Worm (Caenorhabditis elegans) whole organism, midembryonic: Measurements from ENCODE around the gene txbp-3.
"Not testable (repeated sequence)": the region's sequence is repeated elsewhere in the genome, so short reads cannot be mapped to it uniquely, and the experiment has no call there.

Experiments used
- T22C8.4 ChIP-seq: fragments of 200-800 bp; sonication (Bioruptor generic); IDR thresholded peaks from 2 replicates; pipeline ENCODE4 v1.3.6; 2022; ENCODE audit warnings: missing genetic modification characterization, missing compliant biosample characterization
- cog-1 ChIP-seq: sonication (generic microtip); optimal IDR thresholded peaks from 2 replicates; lab custom pipeline; 2016; ENCODE audit warnings: missing genetic modification characterization, missing compliant biosample characterization
- flt-1 ChIP-seq: fragments of 200-800 bp; sonication (Bioruptor generic); IDR thresholded peaks from 2 replicates; pipeline ENCODE4 v1.3.6; 2022; ENCODE audit warnings: missing genetic modification characterization, missing compliant biosample characterization
- klf-2 ChIP-seq: fragments of 200-800 bp; sonication (Bioruptor generic); conservative IDR thresholded peaks from 2 replicates; pipeline ENCODE4 v1.3.6; 2022; ENCODE audit warnings: missing genetic modification reagents, missing genetic modification characterization, missing compliant biosample characterization
- med-1 ChIP-seq: sonication (generic microtip); optimal IDR thresholded peaks from 2 replicates; lab custom pipeline; 2017; ENCODE audit warnings: missing genetic modification characterization, mild to moderate bottlenecking, missing compliant biosample characterization, antibody characterized with exemption, missing genetic modification reagents; ENCODE audit not compliant: insufficient read depth
- ref-1 ChIP-seq: fragments of 200-800 bp; sonication (Bioruptor generic); conservative IDR thresholded peaks from 2 replicates; pipeline ENCODE4 v1.3.6; 2022; ENCODE audit warnings: missing genetic modification reagents, missing genetic modification characterization, missing compliant biosample characterization
- tab-1 ChIP-seq: fragments of 200-800 bp; sonication (Bioruptor generic); IDR thresholded peaks from 2 replicates; pipeline ENCODE4 v1.3.6; 2022; ENCODE audit warnings: missing genetic modification characterization, missing compliant biosample characterization
- ztf-23 ChIP-seq: fragments of 200-800 bp; sonication (Bioruptor generic); IDR thresholded peaks from 2 replicates; pipeline ENCODE4 v1.3.6; 2022; ENCODE audit warnings: missing genetic modification reagents, missing genetic modification characterization, missing compliant biosample characterization
- ztf-29 ChIP-seq: fragments of 200-800 bp; sonication (Bioruptor generic); IDR thresholded peaks from 2 replicates; pipeline ENCODE4 v1.3.6; 2022; ENCODE audit warnings: missing genetic modification reagents, missing genetic modification characterization, missing compliant biosample characterization

The txbp-3 gene

ce11 chrIII:5080700-5081572, 33.7 kb upstream of the txbp-3 start:
- TF ChIP-seq ref-1 (GFP tag; lab: Robert Waterston, UW) (peak; percentile 62), ztf-29 (peak; percentile 68), ztf-23 (GFP tag; lab: Robert Waterston, UW) (peak; percentile 78), med-1 (GFP tag; lab: Kevin White, UChicago) (peak; percentile 15), cog-1 (tag; lab: Kevin White, UChicago) (peak; percentile 79), klf-2 (GFP tag; lab: Robert Waterston, UW) (peak; percentile 74), tab-1 (GFP tag; lab: Robert Waterston, UW) (peak; percentile 85), T22C8.4 (GFP tag; lab: Robert Waterston, UW) (peak; percentile 73), flt-1 (GFP tag; lab: Robert Waterston, UW) (peak; percentile 90)

DNA sequence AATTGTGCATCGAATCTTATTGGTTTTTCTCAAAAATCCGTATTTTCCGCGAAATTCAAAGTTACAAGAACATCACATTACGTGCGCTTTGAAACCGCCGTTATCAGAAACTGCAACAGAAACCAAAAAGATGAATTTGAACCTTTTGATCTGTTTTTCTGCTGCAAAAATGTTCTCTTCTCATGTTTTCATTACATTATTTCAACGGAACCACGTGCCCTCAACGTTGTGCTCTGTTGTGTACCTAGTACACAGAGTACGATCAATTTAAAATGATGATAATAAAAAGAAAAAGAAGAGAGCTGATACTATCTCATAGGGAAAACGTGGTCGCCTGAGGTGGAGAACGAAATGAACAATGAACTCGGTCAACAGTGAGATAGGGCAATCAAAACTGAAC, 30.8 kb upstream of the txbp-3 start:
- TF ChIP-seq ztf-23 (GFP tag; lab: Robert Waterston, UW) (no peak), flt-1 (GFP tag; lab: Robert Waterston, UW) (no peak), ref-1 (GFP tag; lab: Robert Waterston, UW) (no peak), tab-1 (GFP tag; lab: Robert Waterston, UW) (no peak), T22C8.4 (GFP tag; lab: Robert Waterston, UW) (no peak), cog-1 (tag; lab: Kevin White, UChicago) (no peak), klf-2 (GFP tag; lab: Robert Waterston, UW) (no peak), med-1 (GFP tag; lab: Kevin White, UChicago) (no peak), ztf-29 (no peak)

ce11 chrIII:5077150-5077814, 30.0 kb upstream of the txbp-3 start, which contains the start of gene alh-1:
Gene alh-1, plus strand, starts transcription at chrIII:5077764.
- TF ChIP-seq ztf-23 (GFP tag; lab: Robert Waterston, UW), result no peak
- TF ChIP-seq ztf-29, result no peak
- no peak for TF ChIP-seq tab-1 (GFP tag; lab: Robert Waterston, UW)
- no peak for TF ChIP-seq cog-1 (tag; lab: Kevin White, UChicago)
- no peak for TF ChIP-seq flt-1 (GFP tag; lab: Robert Waterston, UW)
- TF ChIP-seq klf-2 (GFP tag; lab: Robert Waterston, UW), result no peak
- TF ChIP-seq T22C8.4 (GFP tag; lab: Robert Waterston, UW), result no peak
- TF ChIP-seq med-1 (GFP tag; lab: Kevin White, UChicago), result no peak
- no peak for TF ChIP-seq ref-1 (GFP tag; lab: Robert Waterston, UW)

DNA sequence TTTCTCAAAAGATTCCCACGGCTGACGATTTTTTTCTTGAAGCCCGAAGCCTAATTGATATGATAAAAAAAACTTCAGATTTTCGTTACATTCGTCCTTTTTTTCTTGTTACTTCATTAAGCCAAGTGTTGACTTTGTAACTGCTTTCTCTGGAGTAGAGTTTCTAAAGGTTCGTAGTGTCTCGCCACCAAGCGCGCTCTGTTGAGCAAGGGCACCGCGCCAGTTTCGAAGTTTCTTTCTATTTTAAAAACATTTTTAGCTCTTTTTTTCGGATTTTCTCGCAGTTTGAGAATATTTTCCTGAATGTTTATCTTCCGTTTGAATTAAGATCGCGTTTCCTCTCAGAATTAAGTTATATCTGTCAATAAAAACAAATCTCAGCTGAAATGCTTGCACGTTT, 29.3 kb upstream of the txbp-3 start:
- TF ChIP-seq med-1 (GFP tag; lab: Kevin White, UChicago), result no peak
- no peak for TF ChIP-seq klf-2 (GFP tag; lab: Robert Waterston, UW)
- TF ChIP-seq flt-1 (GFP tag; lab: Robert Waterston, UW), result no peak
- no peak for TF ChIP-seq ztf-29
- TF ChIP-seq ztf-23 (GFP tag; lab: Robert Waterston, UW), result no peak
- no peak for TF ChIP-seq T22C8.4 (GFP tag; lab: Robert Waterston, UW)
- no peak for TF ChIP-seq tab-1 (GFP tag; lab: Robert Waterston, UW)
- no peak for TF ChIP-seq ref-1 (GFP tag; lab: Robert Waterston, UW)
- no peak for TF ChIP-seq cog-1 (tag; lab: Kevin White, UChicago)

DNA sequence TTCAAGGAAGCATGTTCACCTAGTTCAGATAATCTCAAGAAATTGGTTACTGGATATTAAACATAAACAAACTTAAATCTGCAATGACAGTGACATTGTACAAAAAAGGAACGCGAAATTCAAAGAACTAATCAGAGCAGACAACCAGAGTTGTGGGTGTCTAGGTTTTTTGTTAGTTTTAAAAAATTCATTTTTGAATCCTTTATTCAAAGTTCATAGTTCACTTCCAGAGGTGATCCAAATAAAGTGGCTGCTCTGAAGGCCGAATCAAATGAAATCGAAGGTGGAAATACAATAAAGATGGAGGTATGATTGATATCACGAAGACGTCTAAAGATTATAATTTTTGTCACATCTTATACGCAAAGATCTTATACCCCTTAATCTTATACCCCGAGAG, 27.1 kb upstream of the txbp-3 start, which contains the start of gene ttbk-6:
Gene ttbk-6, plus strand, starts transcription at position 301 of the 400 bp plus-strand sequence.
- TF ChIP-seq tab-1 (GFP tag; lab: Robert Waterston, UW), result no peak
- no peak for TF ChIP-seq T22C8.4 (GFP tag; lab: Robert Waterston, UW)
- TF ChIP-seq klf-2 (GFP tag; lab: Robert Waterston, UW), result no peak
- no peak for TF ChIP-seq ref-1 (GFP tag; lab: Robert Waterston, UW)
- no peak for TF ChIP-seq flt-1 (GFP tag; lab: Robert Waterston, UW)
- TF ChIP-seq cog-1 (tag; lab: Kevin White, UChicago), result no peak
- no peak for TF ChIP-seq ztf-29
- TF ChIP-seq ztf-23 (GFP tag; lab: Robert Waterston, UW), result no peak
- no peak for TF ChIP-seq med-1 (GFP tag; lab: Kevin White, UChicago)

DNA sequence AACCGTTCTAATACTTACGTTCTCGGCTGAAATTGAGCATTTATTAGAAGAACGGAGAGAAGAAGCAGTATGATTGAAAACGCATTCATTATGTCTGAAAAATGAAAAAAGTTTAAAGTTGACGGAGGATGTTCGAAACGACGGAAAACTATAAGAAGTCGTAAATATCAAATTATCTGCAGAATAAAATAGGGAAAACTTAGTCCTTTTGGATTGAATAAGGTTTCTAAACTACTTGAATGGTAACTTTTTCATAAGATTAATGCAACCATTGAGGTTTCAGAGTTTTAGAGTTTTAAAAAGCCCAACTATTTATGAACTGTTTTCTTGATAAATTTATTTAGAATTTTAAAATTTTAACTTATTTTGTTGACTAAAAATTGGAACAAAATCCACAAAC, 24.2 kb upstream of the txbp-3 start, which contains the start of gene C45G9.12:
Gene C45G9.12, minus strand, starts transcription at position 101 of the 400 bp plus-strand sequence.
- TF ChIP-seq med-1 (GFP tag; lab: Kevin White, UChicago) (no peak), cog-1 (tag; lab: Kevin White, UChicago) (no peak), tab-1 (GFP tag; lab: Robert Waterston, UW) (no peak), ztf-23 (GFP tag; lab: Robert Waterston, UW) (no peak), flt-1 (GFP tag; lab: Robert Waterston, UW) (no peak), ref-1 (GFP tag; lab: Robert Waterston, UW) (no peak), ztf-29 (no peak), klf-2 (GFP tag; lab: Robert Waterston, UW) (no peak), T22C8.4 (GFP tag; lab: Robert Waterston, UW) (no peak)

DNA sequence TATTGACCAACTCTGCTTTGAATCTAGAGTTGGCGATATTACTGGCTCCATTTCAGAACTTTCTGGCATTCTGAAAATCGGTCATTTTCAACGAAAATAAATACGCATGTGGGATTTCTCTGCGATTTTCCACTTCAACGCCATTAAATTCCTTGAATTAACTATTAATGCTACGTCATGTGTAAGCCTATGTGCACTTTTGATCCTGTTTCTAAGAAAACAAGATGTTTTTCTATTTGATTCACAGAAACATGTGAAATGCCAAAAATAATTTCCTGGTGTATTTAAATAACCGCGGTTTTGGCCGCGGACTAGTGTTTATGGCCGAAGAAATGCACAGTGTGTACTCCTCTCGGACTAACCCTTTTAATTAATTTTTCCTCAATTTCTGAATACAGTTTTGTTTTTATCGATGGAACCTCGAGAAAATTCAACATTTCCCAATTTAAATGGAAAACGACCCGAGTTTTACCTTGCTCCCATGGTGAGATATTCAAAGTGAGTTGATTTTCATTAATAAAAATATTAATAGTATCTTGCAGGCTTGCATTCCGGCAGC, 21.5 kb upstream of the txbp-3 start, which contains the start of the genes C45G9.11 and C45G9.2:
Gene C45G9.11, minus strand, starts transcription at position 51 of the 559 bp plus-strand sequence.
Gene C45G9.2, plus strand, starts transcription at position 392 of the 559 bp plus-strand sequence.
- no peak for TF ChIP-seq tab-1 (GFP tag; lab: Robert Waterston, UW)
- TF ChIP-seq ztf-23 (GFP tag; lab: Robert Waterston, UW), result peak; percentile 74
- TF ChIP-seq klf-2 (GFP tag; lab: Robert Waterston, UW), result no peak
- peak; percentile 62 for TF ChIP-seq cog-1 (tag; lab: Kevin White, UChicago)
- peak; percentile 61 for TF ChIP-seq flt-1 (GFP tag; lab: Robert Waterston, UW)

ce11 chrIII:5062406-5062805, 15.1 kb upstream of the txbp-3 start, which contains the start of gene C45G9.4:
Gene C45G9.4, plus strand, starts transcription at chrIII:5062706.
- not testable (repeated sequence) for TF ChIP-seq klf-2 (GFP tag; lab: Robert Waterston, UW); ref-1 (GFP tag; lab: Robert Waterston, UW); med-1 (GFP tag; lab: Kevin White, UChicago)
